Worm (Caenorhabditis elegans): ENCODE results near the gene his-24.

Gene his-24

DNA sequence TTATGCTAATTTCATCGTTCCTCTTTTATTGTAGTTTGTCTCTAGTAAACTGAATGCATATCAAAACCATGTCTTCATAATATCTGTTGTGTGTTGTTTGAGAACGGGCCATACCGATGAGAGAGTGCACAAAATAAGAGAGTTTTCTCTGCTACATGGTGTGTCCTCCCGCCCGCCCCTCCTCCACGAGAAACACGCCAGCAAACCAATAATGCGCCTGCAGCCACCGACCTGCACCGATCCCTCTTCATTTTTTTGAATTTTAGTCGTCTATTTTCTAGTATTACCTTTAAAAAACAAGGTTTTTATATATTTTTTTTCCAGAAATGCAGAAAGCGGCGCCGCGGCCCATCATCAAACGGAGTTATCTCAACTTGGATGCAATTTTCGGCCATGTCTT, 9.6 kb upstream of the his-24 start, which contains the start of gene gfi-3 (continued):
- TF ChIP-seq attf-5 (GFP tag; optimal IDR thresholded peaks at IDR 0.05): peak; percentile 74
- TF ChIP-seq ceh-40 (GFP tag; IDR thresholded peaks at IDR 0.05): no peak
- no peak for TF ChIP-seq xnd-1 (tag; optimal IDR thresholded peaks at IDR 0.05)
- peak; percentile 25 for TF ChIP-seq madf-10 (tag; optimal IDR thresholded peaks at IDR 0.05)
- no peak for TF ChIP-seq chd-7 (tag; optimal IDR thresholded peaks at IDR 0.05)
- no peak for TF ChIP-seq Y56A3A.18 (GFP tag; IDR thresholded peaks at IDR 0.05)
- no peak for TF ChIP-seq F39B2.1 (GFP tag; IDR thresholded peaks at IDR 0.05)
- 0 out of 2 replicates have a peak, but pooled peaks have one; percentile 32 for TF ChIP-seq rcor-1 (GFP tag; IDR thresholded peaks at IDR 0.05)
- TF ChIP-seq mxl-1 (tag; optimal IDR thresholded peaks at IDR 0.05): no peak
- peak; percentile 2 for TF ChIP-seq snpc-3.4 (tag; optimal IDR thresholded peaks at IDR 0.05)

DNA sequence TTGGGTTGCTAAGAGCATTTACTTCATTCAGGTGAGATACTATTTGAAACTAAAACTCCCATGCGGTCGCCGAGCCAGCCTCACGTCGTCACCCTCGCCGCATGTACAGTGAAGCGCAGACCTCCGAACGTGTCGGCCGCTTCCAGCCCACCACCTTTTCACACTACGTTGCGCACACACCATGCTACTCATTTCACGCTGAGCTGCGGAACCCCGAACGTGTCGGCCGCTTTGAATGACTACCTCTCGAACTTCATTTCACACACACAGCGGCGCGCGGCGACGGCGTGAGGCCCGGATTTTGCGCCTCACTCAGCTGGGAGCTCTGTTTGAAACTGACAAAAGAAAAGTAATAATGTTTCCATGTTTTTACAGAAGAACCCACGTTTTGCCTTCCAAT, 8.3 kb upstream of the his-24 start:
- TF ChIP-seq egrh-3 (GFP tag; IDR thresholded peaks at IDR 0.05): peak; percentile 50; the same call in 1 of the 2 replicates
- no peak for TF ChIP-seq hlh-26 (GFP tag; conservative IDR thresholded peaks at IDR 0.05)
- TF ChIP-seq ceh-27 (GFP tag; optimal IDR thresholded peaks at IDR 0.05): no peak
- peak; percentile 78 for TF ChIP-seq zfh-2 (GFP tag; conservative IDR thresholded peaks at IDR 0.05)
- no peak for TF ChIP-seq snpc-3.4 (tag; optimal IDR thresholded peaks at IDR 0.05)
- no peak for TF ChIP-seq snpc-4 (GFP tag; optimal IDR thresholded peaks at IDR 0.05)
- TF ChIP-seq snpc-4 (tag; optimal IDR thresholded peaks at IDR 0.05): peak in 3 of 4 experiments; percentile 32 to 88 (median 82)
- TF ChIP-seq somi-1 (GFP tag; optimal IDR thresholded peaks at IDR 0.05): no peak
- TF ChIP-seq lin-26 (GFP tag; IDR thresholded peaks at IDR 0.05): no peak

DNA sequence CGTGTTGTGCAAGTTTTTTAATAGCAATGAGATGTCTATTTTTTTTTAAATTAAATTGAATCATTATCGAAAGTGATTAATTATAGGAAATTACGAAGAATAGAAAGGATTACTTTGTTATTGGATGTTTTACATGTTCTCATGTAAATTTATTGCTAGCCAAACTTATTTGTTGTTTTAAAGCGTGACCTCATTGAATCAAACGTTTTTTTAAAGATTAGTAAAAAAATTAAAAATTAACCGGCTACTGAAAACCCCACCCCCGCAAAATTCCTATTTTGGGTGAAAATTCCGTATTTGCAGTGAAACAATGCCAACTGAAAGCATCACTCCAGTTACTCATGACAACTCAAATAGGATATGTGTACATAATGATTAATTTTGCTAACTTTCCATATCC, 5.1 kb upstream of the his-24 start, which contains the start of gene M163.8:
M163.8 (plus strand) TSS at position 301 of the 400 bp plus-strand sequence.
- TF ChIP-seq nhr-80 (tag; optimal IDR thresholded peaks at IDR 0.05) (no peak), B0336.3 (GFP tag; IDR thresholded peaks at IDR 0.05) (no peak), ceh-91 (GFP tag; IDR thresholded peaks at IDR 0.05) (no peak), lir-1 (GFP tag; conservative IDR thresholded peaks at IDR 0.05) (no peak), somi-1 (GFP tag; optimal IDR thresholded peaks at IDR 0.05) (no peak), ztf-25 (GFP tag; IDR thresholded peaks at IDR 0.05) (no peak), lsl-1 (GFP tag; optimal IDR thresholded peaks at IDR 0.05) (no peak), cebp-2 (GFP tag; IDR thresholded peaks at IDR 0.05) (no peak), K12H6.12 (tag; optimal IDR thresholded peaks at IDR 0.05) (no peak), snpc-1.3 (tag; optimal IDR thresholded peaks at IDR 0.05; ENCODE audit: insufficient read depth) (no peak), sdz-38 (tag; optimal IDR thresholded peaks at IDR 0.05) (no peak), ccch-3 (GFP tag; optimal IDR thresholded peaks at IDR 0.05) (no peak), Y67H2A.10 (GFP tag; conservative IDR thresholded peaks at IDR 0.05) (no peak), ztf-6 (GFP tag; IDR thresholded peaks at IDR 0.05) (no peak), mxl-1 (tag; optimal IDR thresholded peaks at IDR 0.05) (no peak), egl-18 (GFP tag; IDR thresholded peaks at IDR 0.05) (no peak), sea-2 (GFP tag; IDR thresholded peaks at IDR 0.05) (no peak), cebp-1 (GFP tag; IDR thresholded peaks at IDR 0.05) (no peak), cebp-1 (tag; optimal IDR thresholded peaks at IDR 0.05) (no peak), F49E8.2 (tag; optimal IDR thresholded peaks at IDR 0.05; ENCODE audit: insufficient read depth) (no peak), snpc-1.1 (tag; optimal IDR thresholded peaks at IDR 0.05; ENCODE audit: insufficient read depth) (no peak)
